Worm (Caenorhabditis elegans): ENCODE data around the gene emc-3.

ce11 chrIV:13348592-13348991, 33.1 kb downstream of the emc-3 start, which contains the start of gene W02A2.12:
- TF ChIP-seq madf-3 (GFP tag; IDR thresholded peaks at IDR 0.05) (0 out of 2 replicates have a peak, but pooled peaks have one; percentile 25), madf-8 (GFP tag; conservative IDR thresholded peaks at IDR 0.05) (no peak), unc-62 (GFP tag; optimal IDR thresholded peaks at IDR 0.05) (no peak), somi-1 (GFP tag; optimal IDR thresholded peaks at IDR 0.05) (no peak), T07F8.4 (tag; optimal IDR thresholded peaks at IDR 0.05) (no peak), bed-1 (GFP tag; IDR thresholded peaks at IDR 0.05) (no peak)

Data from whole organism, young adult.